Fruit fly (Drosophila melanogaster): ENCODE data around the gene CG7025.

dm6 chr2L:7685290-7685689, 7.2 kb downstream of the CG7025 start:
- TF ChIP-seq psq (optimal IDR thresholded peaks at IDR 0.05) = no peak
- TF ChIP-seq Sin3A (optimal IDR thresholded peaks at IDR 0.05) = no peak
